Fruit fly (Drosophila melanogaster) whole organism, prepupa: ENCODE measurements around the gene Agpat3.

Experiments
- CG1621 ChIP-seq: fragments of 200-800 bp; sonication (Bioruptor generic); optimal IDR thresholded peaks from 3 replicates; lab custom pipeline; 2018; ENCODE audit warnings: missing biosample characterization, mild to moderate bottlenecking, missing genetic modification characterization
- CG9139 ChIP-seq: fragments of 200-800 bp; sonication (Bioruptor generic); optimal IDR thresholded peaks from 3 replicates; lab custom pipeline; 2017; ENCODE audit warnings: missing biosample characterization, mild to moderate bottlenecking, missing genetic modification characterization
- Met ChIP-seq: fragments of 200-800 bp; sonication (Bioruptor generic); optimal IDR thresholded peaks from 3 replicates; lab custom pipeline; 2016; ENCODE audit warnings: missing biosample characterization, missing genetic modification characterization
- OdsH ChIP-seq: fragments of 200-800 bp; sonication (Bioruptor generic); optimal IDR thresholded peaks from 3 replicates; lab custom pipeline; 2016; ENCODE audit warnings: missing biosample characterization, missing genetic modification characterization
- Sox15 ChIP-seq: fragments of 200-800 bp; sonication (Bioruptor generic); optimal IDR thresholded peaks from 3 replicates; lab custom pipeline; 2016; ENCODE audit warnings: missing biosample characterization, missing genetic modification characterization
- dac ChIP-seq: fragments of 200-800 bp; sonication (Bioruptor generic); optimal IDR thresholded peaks from 2 replicates; lab custom pipeline; 2017; ENCODE audit warnings: missing biosample characterization, mild to moderate bottlenecking, missing genetic modification characterization

DNA sequence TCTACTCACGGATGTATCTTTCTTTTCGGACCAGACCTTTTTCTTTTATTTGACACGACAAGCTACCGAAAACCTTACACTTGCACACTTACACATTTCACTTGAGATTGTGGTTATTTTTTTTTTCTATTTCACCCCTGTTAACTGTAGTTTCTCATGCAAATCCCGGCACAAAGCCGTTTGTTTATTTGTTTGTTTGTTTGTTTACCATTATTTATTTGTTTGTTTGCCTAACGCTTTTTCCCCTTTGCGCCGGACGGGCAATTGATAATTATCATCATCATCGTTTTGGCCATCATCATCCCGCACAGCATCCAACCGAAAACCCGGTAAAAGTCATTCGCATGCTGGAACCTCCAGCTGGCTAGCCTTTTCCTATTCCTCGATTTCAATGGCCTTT lies 45.3 kb upstream of the Agpat3 start:
- no peak for TF ChIP-seq dac
- no peak for TF ChIP-seq OdsH (GFP tag; lab: Kevin White, UChicago)
- no peak for TF ChIP-seq CG1621 (tag; lab: Kevin White, UChicago)
- no peak for TF ChIP-seq Sox15 (GFP tag; lab: Kevin White, UChicago)
- no peak for TF ChIP-seq CG9139 (GFP tag; lab: Kevin White, UChicago)
- no peak for TF ChIP-seq Met
